Fruit fly (Drosophila melanogaster): Measurements from ENCODE around the gene brwl.

Gene brwl

DNA sequence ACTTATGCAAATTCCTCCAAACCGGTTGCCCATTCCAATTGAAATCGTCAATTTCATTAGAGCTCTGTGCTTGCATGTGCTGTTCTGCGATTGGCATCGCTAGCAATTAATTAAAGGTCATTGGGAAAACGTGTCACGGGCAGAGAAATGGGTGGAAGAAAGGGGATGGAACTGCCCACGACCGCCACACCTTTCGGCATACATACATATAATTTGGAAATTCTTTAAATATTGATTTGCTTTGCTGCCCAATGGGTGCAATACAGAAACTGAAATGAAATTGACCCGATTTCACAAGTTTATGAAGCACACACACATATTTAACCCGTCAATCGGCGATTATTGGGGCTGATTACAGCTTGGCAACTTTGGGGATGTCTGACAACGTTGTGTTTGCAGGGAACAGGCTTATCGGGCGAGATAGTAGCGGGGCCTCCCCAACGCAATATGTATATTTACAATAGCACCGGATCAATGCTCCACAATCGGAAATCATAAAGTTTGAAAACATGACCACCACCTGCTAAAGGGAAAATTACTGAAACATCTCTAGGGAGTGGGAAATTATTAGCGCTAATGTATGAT is 46.1 kb downstream of the brwl start:
- no peak; the same call in 1 of the 2 replicates for TF ChIP-seq vvl (GFP tag; IDR thresholded peaks at IDR 0.05)
- TF ChIP-seq CG1603 (tag; optimal IDR thresholded peaks at IDR 0.05) = peak; percentile 3
- no peak for TF ChIP-seq ase (GFP tag; IDR thresholded peaks at IDR 0.05)
- no peak for TF ChIP-seq chn (GFP tag; optimal IDR thresholded peaks at IDR 0.05)
- no peak for TF ChIP-seq da (GFP tag; optimal IDR thresholded peaks at IDR 0.05)
- TF ChIP-seq CG10543 (GFP tag; optimal IDR thresholded peaks at IDR 0.05) = peak; percentile 57
- no peak for TF ChIP-seq caup (GFP tag; optimal IDR thresholded peaks at IDR 0.05; ENCODE audit: severe bottlenecking)
- TF ChIP-seq grn (GFP tag; optimal IDR thresholded peaks at IDR 0.05) = peak; percentile 58
- TF ChIP-seq sug (tag; optimal IDR thresholded peaks at IDR 0.05) = peak; percentile 83
- no peak for TF ChIP-seq disco-r (GFP tag; optimal IDR thresholded peaks at IDR 0.05)
- TF ChIP-seq ci (GFP tag; IDR thresholded peaks at IDR 0.05) = peak; percentile 42; the same call in 1 of the 3 replicates
- no peak for TF ChIP-seq Myb (GFP tag; optimal IDR thresholded peaks at IDR 0.05)
- no peak for TF ChIP-seq cad (GFP tag; optimal IDR thresholded peaks at IDR 0.05)
- TF ChIP-seq Med (GFP tag) = peak; percentile 60
- TF ChIP-seq az2 (GFP tag; optimal IDR thresholded peaks at IDR 0.05) = no peak
- TF ChIP-seq exex (tag; optimal IDR thresholded peaks at IDR 0.05) = peak; percentile 76
- TF ChIP-seq CG17361 (GFP tag; IDR thresholded peaks at IDR 0.05) = no peak
- 0 out of 2 replicates have a peak, but pooled peaks have one; percentile 10 for TF ChIP-seq Atf6 (GFP tag; IDR thresholded peaks at IDR 0.05)
- TF ChIP-seq trh (GFP tag; optimal IDR thresholded peaks at IDR 0.05) = no peak
- peak; percentile 57 for TF ChIP-seq CG34376 (GFP tag; optimal IDR thresholded peaks at IDR 0.05)
- no peak for TF ChIP-seq CG5180 (GFP tag; optimal IDR thresholded peaks at IDR 0.05)
- 0 out of 3 replicates have a peak, but pooled peaks have one; percentile 51 for TF ChIP-seq CG2199 (GFP tag; IDR thresholded peaks at IDR 0.05)
- TF ChIP-seq HmgZ (tag; optimal IDR thresholded peaks at IDR 0.05) = peak; percentile 6
- TF ChIP-seq esg (GFP tag; conservative IDR thresholded peaks at IDR 0.05) = no peak
- TF ChIP-seq mirr (GFP tag; optimal IDR thresholded peaks at IDR 0.05) = peak; percentile 77
- peak; percentile 65 for TF ChIP-seq sens (GFP tag)
- TF ChIP-seq gem (tag; optimal IDR thresholded peaks at IDR 0.05) = no peak

DNA sequence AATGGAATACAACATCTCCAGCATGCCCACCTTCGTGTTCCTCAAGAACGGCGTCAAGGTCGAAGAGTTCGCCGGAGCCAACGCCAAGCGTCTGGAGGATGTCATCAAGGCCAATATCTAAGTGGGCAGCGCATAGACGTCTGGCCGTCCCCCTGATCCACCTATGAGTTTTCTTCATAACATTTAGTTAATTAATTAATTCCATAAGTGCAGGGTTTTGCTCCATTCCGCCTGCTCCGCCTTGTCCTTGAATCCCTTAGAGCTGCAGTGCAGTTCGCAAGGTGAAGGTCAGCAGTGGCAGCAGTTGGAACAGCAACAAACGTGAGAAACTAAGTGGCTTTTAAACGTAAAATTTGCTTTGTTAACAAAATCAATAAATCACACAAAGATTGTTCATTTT is 46.9 kb downstream of the brwl start:
- TF ChIP-seq Rfx (GFP tag; IDR thresholded peaks at IDR 0.05) = no peak
- TF ChIP-seq btn (GFP tag; optimal IDR thresholded peaks at IDR 0.05) = no peak
- TF ChIP-seq Med (GFP tag) = peak; percentile 65
- TF ChIP-seq Tbp (GFP tag; optimal IDR thresholded peaks at IDR 0.05) = no peak
- TF ChIP-seq CG8359 (GFP tag; optimal IDR thresholded peaks at IDR 0.05; ENCODE audit: borderline replicate concordance) = no peak
- no peak for TF ChIP-seq CG1792 (GFP tag; optimal IDR thresholded peaks at IDR 0.05)
- TF ChIP-seq Bgb (GFP tag; IDR thresholded peaks at IDR 0.05; ENCODE audit: partially characterized antibody) = peak; percentile 6; the same call in 1 of the 2 replicates

DNA sequence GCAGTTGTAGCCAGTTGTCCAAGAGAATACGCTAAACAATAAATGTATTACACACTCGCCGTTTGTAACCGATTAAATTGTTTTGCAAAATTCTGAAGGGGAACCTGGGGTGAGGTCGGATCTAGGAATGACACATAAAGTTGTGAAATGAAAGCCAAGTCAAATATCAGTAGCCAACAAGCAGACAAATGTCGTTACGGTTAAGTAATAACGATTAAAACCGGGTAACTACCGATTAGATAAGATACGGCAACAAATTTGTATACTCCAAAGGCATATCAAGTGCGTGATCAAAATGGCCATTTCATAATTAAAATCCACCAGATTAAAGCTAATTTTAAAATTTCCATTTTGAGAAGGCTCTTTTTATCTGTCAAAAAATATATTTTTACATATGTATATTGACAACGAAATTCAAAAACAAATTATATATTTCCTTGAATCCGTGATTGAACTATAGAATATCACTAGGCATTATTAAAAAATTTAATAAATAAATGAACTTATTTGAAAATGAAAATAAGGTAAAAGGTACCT is 47.4 kb downstream of the brwl start, which contains the start of gene GlcAT-S:
TSS of gene GlcAT-S (plus strand) at position 487 of the 537 bp plus-strand sequence.
- TF ChIP-seq Fer1 (GFP tag; optimal IDR thresholded peaks at IDR 0.05) = peak; percentile 4
- peak in 1 of 2 experiments; percentile 79 for TF ChIP-seq Pdp1 (GFP tag; optimal IDR thresholded peaks at IDR 0.05)
- no peak for TF ChIP-seq zfh2 (GFP tag; optimal IDR thresholded peaks at IDR 0.05)
- peak in 1 of 2 experiments; percentile 57 for TF ChIP-seq eve (GFP tag; optimal IDR thresholded peaks at IDR 0.05)
- TF ChIP-seq br (optimal IDR thresholded peaks at IDR 0.05) = no peak
- TF ChIP-seq grn (GFP tag; optimal IDR thresholded peaks at IDR 0.05) = peak; percentile 70
- TF ChIP-seq salm (tag; optimal IDR thresholded peaks at IDR 0.05) = no peak
- TF ChIP-seq Vsx1 (GFP tag; optimal IDR thresholded peaks at IDR 0.05) = peak; percentile 6
- peak; percentile 86 for TF ChIP-seq CG34376 (GFP tag; optimal IDR thresholded peaks at IDR 0.05)
- TF ChIP-seq mirr (GFP tag; optimal IDR thresholded peaks at IDR 0.05) = peak; percentile 85
- TF ChIP-seq exex (tag; optimal IDR thresholded peaks at IDR 0.05) = peak; percentile 95
